Worm (Caenorhabditis elegans): ENCODE results near the gene fbxa-108.

ce11 chrV:17699659-17700058 lies 40.5 kb upstream of the fbxa-108 start, which contains the start of gene Y26G10.6:
- TF ChIP-seq jun-1 (tag; optimal IDR thresholded peaks at IDR 0.05): no peak
- TF ChIP-seq hlh-11 (tag; optimal IDR thresholded peaks at IDR 0.05): no peak
- no peak for TF ChIP-seq ZK337.2 (GFP tag; IDR thresholded peaks at IDR 0.05)
- no peak for TF ChIP-seq lin-39 (tag; optimal IDR thresholded peaks at IDR 0.05)
- no peak for TF ChIP-seq nhr-28 (tag; optimal IDR thresholded peaks at IDR 0.05)
- TF ChIP-seq nhr-25 (tag; optimal IDR thresholded peaks at IDR 0.05; ENCODE audit: borderline replicate concordance, insufficient read depth): no peak
- TF ChIP-seq unc-39 (tag; optimal IDR thresholded peaks at IDR 0.05): no peak
- no peak for TF ChIP-seq fos-1 (tag; optimal IDR thresholded peaks at IDR 0.05)
- TF ChIP-seq skn-1 (tag; optimal IDR thresholded peaks at IDR 0.05): no peak
- no peak for TF ChIP-seq F49E8.2 (tag; optimal IDR thresholded peaks at IDR 0.05; ENCODE audit: borderline replicate concordance)
- no peak for TF ChIP-seq ZK546.5 (tag; optimal IDR thresholded peaks at IDR 0.05)

All from whole organism, L4 larva.